Worm (Caenorhabditis elegans) whole organism, L3 larva: ENCODE measurements around the gene wrk-1.

Experiments used
- R02D3.7 ChIP-seq: fragments of 150-350 bp; optimal IDR thresholded peaks from 2 replicates; lab custom pipeline; 2014; ENCODE audit warnings: missing biosample characterization, missing genetic modification characterization
- aly-2 ChIP-seq: fragments of 150-350 bp; optimal IDR thresholded peaks from 2 replicates; lab custom pipeline; 2014; ENCODE audit warnings: missing biosample characterization, missing genetic modification characterization
- ama-1 ChIP-seq: fragments of 150-350 bp; optimal IDR thresholded peaks from 2 replicates; lab custom pipeline; 2018
- ceh-16 ChIP-seq: sonication (generic microtip); optimal IDR thresholded peaks from 2 replicates; lab custom pipeline; 2017; ENCODE audit warnings: missing biosample characterization, missing genetic modification characterization
- ceh-28 ChIP-seq: fragments of 150-350 bp; optimal IDR thresholded peaks from 2 replicates; lab custom pipeline; 2014; ENCODE audit warnings: missing biosample characterization, missing genetic modification reagents, missing genetic modification characterization
- ceh-82 ChIP-seq: fragments of 150-350 bp; optimal IDR thresholded peaks from 2 replicates; lab custom pipeline; 2014; ENCODE audit warnings: missing biosample characterization, missing genetic modification characterization
- ceh-9 ChIP-seq: sonication (generic microtip); optimal IDR thresholded peaks from 2 replicates; lab custom pipeline; 2018; ENCODE audit warnings: missing biosample characterization, missing genetic modification characterization
- daf-12 ChIP-seq: fragments of 150-350 bp; optimal IDR thresholded peaks from 2 replicates; lab custom pipeline; 2014; ENCODE audit warnings: missing biosample characterization, missing genetic modification reagents, missing genetic modification characterization
- egl-5 ChIP-seq: fragments of 150-350 bp; optimal IDR thresholded peaks from 2 replicates; lab custom pipeline; 2017; ENCODE audit warnings: missing biosample characterization, missing genetic modification reagents, missing genetic modification characterization, inconsistent platforms
- elt-2 ChIP-seq: sonication (generic microtip); optimal IDR thresholded peaks from 2 replicates; lab custom pipeline; 2016; ENCODE audit warnings: missing genetic modification reagents, mild to moderate bottlenecking, missing genetic modification characterization, missing compliant biosample characterization
- eor-1 ChIP-seq, 2 experiments: fragments of 150-350 bp; optimal IDR thresholded peaks; 2 replicates each; lab custom pipeline; 2014 to 2018; ENCODE audit warnings: missing biosample characterization in 2 of 2, missing genetic modification characterization in 2 of 2
- fkh-10 ChIP-seq: sonication (generic microtip); optimal IDR thresholded peaks from 2 replicates; lab custom pipeline; 2017; ENCODE audit warnings: missing biosample characterization, missing genetic modification reagents, missing genetic modification characterization
- fkh-2 ChIP-seq: fragments of 150-350 bp; optimal IDR thresholded peaks from 2 replicates; lab custom pipeline; 2014; ENCODE audit warnings: missing biosample characterization, missing genetic modification reagents, missing genetic modification characterization
- fos-1 ChIP-seq: fragments of 150-350 bp; optimal IDR thresholded peaks from 2 replicates; lab custom pipeline; 2014; ENCODE audit warnings: missing biosample characterization, missing genetic modification characterization
- hmg-11 ChIP-seq: sonication (generic microtip); optimal IDR thresholded peaks from 2 replicates; lab custom pipeline; 2016; ENCODE audit warnings: missing genetic modification characterization, missing compliant biosample characterization
- lsy-12 ChIP-seq: sonication (generic microtip); optimal IDR thresholded peaks from 2 replicates; lab custom pipeline; 2016; ENCODE audit warnings: mild to moderate bottlenecking, missing genetic modification characterization, missing compliant biosample characterization
- mdl-1 ChIP-seq: fragments of 150-350 bp; optimal IDR thresholded peaks from 2 replicates; lab custom pipeline; 2014; ENCODE audit warnings: missing biosample characterization, missing genetic modification characterization
- mml-1 ChIP-seq: fragments of 150-350 bp; sonication (generic microtip); optimal IDR thresholded peaks from 3 replicates; lab custom pipeline; 2014; ENCODE audit warnings: missing biosample characterization, missing genetic modification characterization
- nfya-1 ChIP-seq: sonication (generic microtip); optimal IDR thresholded peaks from 2 replicates; lab custom pipeline; 2017; ENCODE audit warnings: missing genetic modification characterization, mild to moderate bottlenecking, missing compliant biosample characterization, antibody characterized with exemption, moderate library complexity; ENCODE audit not compliant: insufficient read depth
- nhr-11 ChIP-seq: fragments of 150-350 bp; optimal IDR thresholded peaks from 2 replicates; lab custom pipeline; 2014; ENCODE audit warnings: missing biosample characterization, missing genetic modification characterization
- nhr-12 ChIP-seq: fragments of 150-350 bp; optimal IDR thresholded peaks from 2 replicates; lab custom pipeline; 2014; ENCODE audit warnings: missing biosample characterization, missing genetic modification characterization
- nhr-25 ChIP-seq: sonication (generic microtip); optimal IDR thresholded peaks from 2 replicates; lab custom pipeline; 2017; ENCODE audit warnings: missing biosample characterization, missing genetic modification characterization
- nhr-43 ChIP-seq: sonication (generic microtip); optimal IDR thresholded peaks from 2 replicates; lab custom pipeline; 2016; ENCODE audit warnings: mild to moderate bottlenecking, missing genetic modification characterization, missing compliant biosample characterization; ENCODE audit not compliant: poor library complexity, severe bottlenecking
- nhr-67 ChIP-seq: fragments of 150-350 bp; optimal IDR thresholded peaks from 2 replicates; lab custom pipeline; 2014; ENCODE audit warnings: missing biosample characterization, missing genetic modification characterization
- pha-4 ChIP-seq: fragments of 150-350 bp; optimal IDR thresholded peaks from 2 replicates; lab custom pipeline; 2014; ENCODE audit warnings: missing biosample characterization, missing genetic modification reagents, missing genetic modification characterization
- pqm-1 ChIP-seq: fragments of 150-350 bp; optimal IDR thresholded peaks from 2 replicates; lab custom pipeline; 2017; ENCODE audit warnings: missing biosample characterization, missing genetic modification characterization, inconsistent platforms
- sea-2 ChIP-seq: fragments of 150-350 bp; sonication (generic microtip); optimal IDR thresholded peaks from 4 replicates; lab custom pipeline; 2014; ENCODE audit warnings: missing biosample characterization, missing genetic modification reagents, missing genetic modification characterization
- skn-1 ChIP-seq: fragments of 150-350 bp; optimal IDR thresholded peaks from 2 replicates; lab custom pipeline; 2014; ENCODE audit warnings: missing biosample characterization, missing genetic modification characterization
- snpc-4 ChIP-seq: fragments of 150-350 bp; optimal IDR thresholded peaks from 2 replicates; lab custom pipeline; 2014; ENCODE audit warnings: missing biosample characterization, missing genetic modification characterization
- unc-39 ChIP-seq: sonication (generic microtip); optimal IDR thresholded peaks from 4 replicates; lab custom pipeline; 2017; ENCODE audit warnings: missing biosample characterization, missing genetic modification characterization
- zag-1 ChIP-seq: fragments of 150-350 bp; optimal IDR thresholded peaks from 2 replicates; lab custom pipeline; 2014; ENCODE audit warnings: missing biosample characterization, missing genetic modification characterization
- ztf-11 ChIP-seq: fragments of 150-350 bp; optimal IDR thresholded peaks from 2 replicates; lab custom pipeline; 2014; ENCODE audit warnings: missing biosample characterization, missing genetic modification characterization
- ztf-4 ChIP-seq: fragments of 150-350 bp; optimal IDR thresholded peaks from 2 replicates; lab custom pipeline; 2014; ENCODE audit warnings: missing biosample characterization, missing genetic modification characterization

Gene wrk-1

DNA sequence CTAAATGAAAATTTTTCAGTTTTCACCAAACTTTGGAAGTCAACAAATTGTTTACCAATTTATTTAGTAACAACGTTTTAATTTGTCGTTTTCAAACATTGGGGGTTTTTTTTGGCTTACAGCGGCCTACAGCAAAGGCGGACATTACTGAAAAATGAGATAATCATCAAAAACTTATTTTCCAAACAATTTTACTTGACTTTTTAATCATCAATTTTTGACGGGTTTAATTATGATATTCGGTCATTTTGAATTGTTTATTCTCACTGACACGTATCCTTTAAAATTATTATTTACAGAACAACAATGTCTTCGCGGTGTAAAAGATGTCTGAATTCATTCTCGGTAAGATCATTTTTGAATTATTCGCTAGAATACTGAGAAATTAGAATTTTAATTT is 24.8 kb downstream of the wrk-1 start, which contains the start of gene F40B5.2:
TSS of gene F40B5.2 (plus strand) at position 301 of the 400 bp plus-strand sequence.
- no peak for TF ChIP-seq nhr-25 (tag; lab: Kevin White, UChicago)
- no peak for TF ChIP-seq R02D3.7 (tag; lab: Kevin White, UChicago)
- TF ChIP-seq aly-2 (tag; lab: Kevin White, UChicago): no peak
- TF ChIP-seq unc-39 (tag; lab: Kevin White, UChicago): no peak
- TF ChIP-seq nhr-67: no peak
- TF ChIP-seq hmg-11 (tag; lab: Kevin White, UChicago): no peak
- TF ChIP-seq fkh-10 (GFP tag; lab: Kevin White, UChicago): no peak
- TF ChIP-seq mdl-1 (tag; lab: Kevin White, UChicago): no peak
- no peak for TF ChIP-seq sea-2 (GFP tag; lab: Kevin White, UChicago)
- no peak for TF ChIP-seq daf-12
- TF ChIP-seq fkh-2 (tag; lab: Kevin White, UChicago): no peak
- no peak for TF ChIP-seq eor-1 (tag; optimal IDR thresholded peaks at IDR 0.05; lab: Kevin White, UChicago)
- no peak for TF ChIP-seq snpc-4 (tag; lab: Kevin White, UChicago)
- TF ChIP-seq mml-1 (tag; lab: Kevin White, UChicago): no peak
- no peak for TF ChIP-seq ceh-82 (tag; lab: Kevin White, UChicago)
- TF ChIP-seq nhr-43 (tag; lab: Kevin White, UChicago): no peak
- TF ChIP-seq, all 47 proteins: peak for 0

DNA sequence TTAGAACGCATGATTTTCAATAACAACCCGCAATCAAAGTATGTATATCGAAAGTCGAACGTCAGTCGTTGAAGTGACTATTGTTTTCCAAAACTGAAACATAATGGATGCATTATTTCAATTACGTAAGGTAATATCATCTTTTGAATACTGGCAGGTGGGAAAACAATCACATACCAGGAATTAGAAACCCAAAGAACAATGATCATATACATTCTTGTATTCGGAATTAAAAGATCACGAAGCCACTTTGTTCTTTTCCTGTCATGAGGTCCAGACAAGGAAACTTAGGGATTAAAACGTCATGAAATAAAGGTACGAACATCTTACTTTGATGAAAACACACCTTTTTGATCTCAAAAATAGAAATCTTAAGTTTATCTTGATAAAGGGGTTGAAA is 30.0 kb downstream of the wrk-1 start:
- TF ChIP-seq ama-1 (lab: Kevin White, UChicago) (no peak), ztf-4 (tag; lab: Kevin White, UChicago) (no peak), nfya-1 (tag; lab: Kevin White, UChicago) (no peak), lsy-12 (tag; lab: Kevin White, UChicago) (no peak), ceh-9 (tag; lab: Kevin White, UChicago) (no peak), skn-1 (tag; lab: Kevin White, UChicago) (no peak), ztf-11 (tag; lab: Kevin White, UChicago) (no peak), nhr-11 (tag; lab: Kevin White, UChicago) (no peak), ceh-28 (tag; lab: Kevin White, UChicago) (no peak), ceh-16 (tag; lab: Kevin White, UChicago) (no peak), elt-2 (no peak), nhr-12 (no peak)

DNA sequence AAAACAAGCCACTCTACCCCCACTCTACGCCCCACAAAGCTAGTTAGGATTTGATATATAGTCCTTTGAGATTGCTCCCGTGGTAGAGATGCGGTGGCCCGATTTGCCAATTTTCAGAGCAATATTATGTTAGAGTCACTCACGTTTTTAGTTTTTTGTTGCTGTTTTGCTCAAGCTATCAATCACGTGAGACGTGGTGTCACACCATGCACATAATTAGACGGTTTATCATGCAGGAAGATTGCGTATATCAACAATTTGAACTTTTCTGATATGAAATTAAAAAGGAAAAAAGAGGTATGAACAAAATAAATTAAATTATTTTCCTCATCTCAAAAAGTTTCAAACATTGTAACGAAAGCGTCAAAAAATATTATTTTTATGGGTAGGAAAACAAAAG is 36.1 kb downstream of the wrk-1 start:
- TF ChIP-seq egl-5 (tag; lab: Kevin White, UChicago): no peak
- TF ChIP-seq eor-1 (tag; optimal IDR thresholded peaks at IDR 0.05; lab: Kevin White, UChicago): no peak
- TF ChIP-seq elt-2: peak; percentile 70
- TF ChIP-seq mdl-1 (tag; lab: Kevin White, UChicago): no peak
- no peak for TF ChIP-seq nhr-11 (tag; lab: Kevin White, UChicago)
- peak; percentile 30 for TF ChIP-seq pha-4 (tag; lab: Kevin White, UChicago)
- TF ChIP-seq fos-1 (tag; lab: Kevin White, UChicago): no peak
- TF ChIP-seq, all 47 proteins: peak for 2

DNA sequence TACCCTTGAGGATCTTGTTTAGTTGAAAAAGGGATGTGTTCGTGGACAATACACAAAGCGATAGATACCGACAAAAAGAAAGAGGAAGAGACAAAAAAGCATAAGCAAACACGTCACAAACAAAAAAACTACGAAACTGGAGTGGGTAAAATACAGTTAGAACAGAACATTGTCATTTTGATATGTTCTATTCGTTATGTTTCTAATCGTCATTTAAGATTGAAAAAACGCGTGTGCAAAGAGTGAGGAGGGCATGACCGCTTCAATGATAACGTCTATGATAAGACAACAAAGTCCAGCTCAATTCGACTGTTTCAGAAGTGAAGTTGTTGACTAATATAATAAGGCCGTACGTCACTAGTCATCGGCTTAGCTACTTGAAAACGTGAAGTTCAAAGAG is 37.0 kb downstream of the wrk-1 start:
- no peak for TF ChIP-seq eor-1 (tag; optimal IDR thresholded peaks at IDR 0.05; lab: Kevin White, UChicago)
- TF ChIP-seq hmg-11 (tag; lab: Kevin White, UChicago): no peak
- peak; percentile 72 for TF ChIP-seq pha-4 (tag; lab: Kevin White, UChicago)
- TF ChIP-seq elt-2: peak; percentile 88
- peak; percentile 92 for TF ChIP-seq pqm-1 (tag; lab: Kevin White, UChicago)
- TF ChIP-seq zag-1 (tag; lab: Kevin White, UChicago): no peak

DNA sequence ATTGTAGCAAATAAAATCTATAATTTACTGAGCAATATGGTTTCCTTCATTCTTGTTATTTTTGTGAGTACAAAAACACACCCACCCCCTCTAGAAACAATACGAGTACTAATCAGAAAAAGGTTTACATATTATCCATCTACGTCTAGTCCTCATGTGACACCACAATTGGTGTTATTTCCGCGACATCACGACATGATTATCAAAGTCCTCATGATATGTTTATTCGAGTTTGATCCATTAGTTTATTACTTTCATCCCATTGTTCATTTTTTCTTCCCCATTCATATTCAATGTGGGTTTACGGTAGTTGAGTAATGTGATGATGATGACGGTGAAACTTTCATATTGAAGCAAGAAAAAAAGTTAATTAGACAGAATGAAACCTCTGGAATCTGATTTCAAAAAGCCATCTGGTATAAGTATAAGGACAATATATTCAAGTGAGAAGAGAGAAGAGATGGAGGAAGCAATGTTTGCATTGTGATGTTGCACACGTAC is 38.1 kb downstream of the wrk-1 start:
- TF ChIP-seq elt-2 (no peak), sea-2 (GFP tag; lab: Kevin White, UChicago) (no peak), lsy-12 (tag; lab: Kevin White, UChicago) (no peak)
- TF ChIP-seq, all 47 proteins: peak for 0
